Worm (Caenorhabditis elegans): ENCODE data around the gene Y32B12B.8.

DNA sequence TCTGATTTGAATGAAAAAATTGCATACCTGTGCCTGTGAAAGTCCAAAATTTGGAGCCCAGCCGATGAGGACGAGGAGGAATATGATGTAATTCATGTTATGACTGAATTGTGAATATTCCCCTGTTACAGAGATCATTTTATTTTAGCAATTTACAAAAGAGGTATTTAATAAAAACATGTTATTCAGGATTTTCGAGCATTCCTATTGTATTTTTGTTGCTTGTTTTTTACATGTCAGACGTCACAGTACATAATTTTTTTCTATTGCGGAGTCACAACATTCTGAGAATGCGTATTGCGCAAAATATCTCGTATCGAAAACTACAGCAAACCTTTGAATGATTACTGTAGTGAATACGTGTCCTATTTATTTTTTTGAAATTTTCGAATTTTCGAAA lies 32.1 kb upstream of the Y32B12B.8 start, which contains the start of gene F36D3.14:
- TF ChIP-seq F13C5.2 (tag; optimal IDR thresholded peaks at IDR 0.05) (no peak), ama-1 (optimal IDR thresholded peaks at IDR 0.05) (no peak), hnd-1 (tag; optimal IDR thresholded peaks at IDR 0.05) (no peak), B0310.2 (tag; optimal IDR thresholded peaks at IDR 0.05) (no peak), flt-1 (GFP tag; IDR thresholded peaks at IDR 0.05) (no peak), hmg-4 (GFP tag; optimal IDR thresholded peaks at IDR 0.05) (no peak), aly-1 (tag; optimal IDR thresholded peaks at IDR 0.05) (no peak), scrt-1 (GFP tag; IDR thresholded peaks at IDR 0.05) (no peak), sea-1 (GFP tag; conservative IDR thresholded peaks at IDR 0.05) (no peak), ceh-13 (GFP tag; optimal IDR thresholded peaks at IDR 0.05) (no peak), tbx-37 (GFP tag; conservative IDR thresholded peaks at IDR 0.05) (no peak)

Measured in whole organism, early embryonic.